Fruit fly (Drosophila melanogaster): ENCODE data around the gene Culd.

Gene Culd

dm6 chr3L:8360643-8361110 lies 4.6 kb upstream of the Culd start, which contains the start of gene Idh (continued):
- TF ChIP-seq sd (tag; optimal IDR thresholded peaks at IDR 0.05) (peak; percentile 72), CG1024 (GFP tag; IDR thresholded peaks at IDR 0.05) (no peak), Nf-YB (GFP tag; optimal IDR thresholded peaks at IDR 0.05) (no peak), Meics (GFP tag; optimal IDR thresholded peaks at IDR 0.05) (peak; percentile 17), Atf3 (GFP tag; optimal IDR thresholded peaks at IDR 0.05) (no peak), CG12071 (GFP tag; optimal IDR thresholded peaks at IDR 0.05) (peak; percentile 41), sens (GFP tag) (peak; percentile 78), CG31441 (GFP tag; IDR thresholded peaks at IDR 0.05) (no peak), aop (GFP tag; IDR thresholded peaks at IDR 0.05) (no peak), unc-4 (GFP tag; IDR thresholded peaks at IDR 0.05; ENCODE audit: partially characterized antibody) (peak; percentile 61), HLH4C (GFP tag; IDR thresholded peaks at IDR 0.05; ENCODE audit: partially characterized antibody) (peak; percentile 36; the same call in 1 of the 3 replicates), Deaf1 (tag; optimal IDR thresholded peaks at IDR 0.05) (peak; percentile 38), ems (GFP tag; optimal IDR thresholded peaks at IDR 0.05) (no peak), CG8478 (optimal IDR thresholded peaks at IDR 0.05) (no peak), gfzf (GFP tag; optimal IDR thresholded peaks at IDR 0.05) (no peak), CG10274 (GFP tag; optimal IDR thresholded peaks at IDR 0.05) (no peak), CG2678 (tag; optimal IDR thresholded peaks at IDR 0.05) (peak; percentile 41), lov (optimal IDR thresholded peaks at IDR 0.05) (no peak), lov (GFP tag; IDR thresholded peaks at IDR 0.05) (no peak), Optix (GFP tag; IDR thresholded peaks at IDR 0.05) (no peak), CG13287 (GFP tag; IDR thresholded peaks at IDR 0.05; ENCODE audit: partially characterized antibody) (peak; percentile 74), CG6791 (GFP tag; IDR thresholded peaks at IDR 0.05; ENCODE audit: partially characterized antibody) (0 out of 3 replicates have a peak, but pooled peaks have one; percentile 31), tup (GFP tag; optimal IDR thresholded peaks at IDR 0.05) (no peak), Vsx1 (GFP tag; optimal IDR thresholded peaks at IDR 0.05) (peak; percentile 64), CG12299 (tag; optimal IDR thresholded peaks at IDR 0.05) (peak; percentile 5), CG3726 (GFP tag; IDR thresholded peaks at IDR 0.05) (no peak), CG13624 (GFP tag; optimal IDR thresholded peaks at IDR 0.05) (no peak), Nf-YC (tag; optimal IDR thresholded peaks at IDR 0.05) (peak; percentile 49), Pdp1 (GFP tag; optimal IDR thresholded peaks at IDR 0.05) (peak in 1 of 2 experiments; percentile 100), ci (GFP tag; IDR thresholded peaks at IDR 0.05) (peak; percentile 58; the same call in 2 of the 3 replicates), CG10462 (GFP tag; optimal IDR thresholded peaks at IDR 0.05) (no peak), hb (GFP tag; IDR thresholded peaks at IDR 0.05; ENCODE audit: partially characterized antibody) (no peak), caup (GFP tag; optimal IDR thresholded peaks at IDR 0.05; ENCODE audit: severe bottlenecking) (peak; percentile 35), CG6689 (GFP tag; IDR thresholded peaks at IDR 0.05) (no peak), Neu2 (GFP tag; optimal IDR thresholded peaks at IDR 0.05; ENCODE audit: borderline replicate concordance) (no peak), CG11247 (GFP tag; IDR thresholded peaks at IDR 0.05) (0 out of 2 replicates have a peak, but pooled peaks have one; percentile 14), CG8089 (GFP tag; optimal IDR thresholded peaks at IDR 0.05) (no peak), pfk (GFP tag; optimal IDR thresholded peaks at IDR 0.05) (no peak), CG16813 (GFP tag; IDR thresholded peaks at IDR 0.05; ENCODE audit: partially characterized antibody) (no peak), cg (GFP tag; optimal IDR thresholded peaks at IDR 0.05) (no peak), Mrtf (GFP tag; IDR thresholded peaks at IDR 0.05) (no peak), Side (GFP tag; optimal IDR thresholded peaks at IDR 0.05) (no peak), Dek (tag; optimal IDR thresholded peaks at IDR 0.05) (no peak), CG10366 (GFP tag; IDR thresholded peaks at IDR 0.05) (no peak), CG10147 (GFP tag; optimal IDR thresholded peaks at IDR 0.05) (peak; percentile 5), CG8290 (GFP tag; optimal IDR thresholded peaks at IDR 0.05) (no peak), CG8290 (tag; optimal IDR thresholded peaks at IDR 0.05) (peak in 1 of 2 experiments; percentile 73), slp2 (GFP tag; optimal IDR thresholded peaks at IDR 0.05) (no peak), dimm (GFP tag; IDR thresholded peaks at IDR 0.05) (no peak), CG30403 (GFP tag; optimal IDR thresholded peaks at IDR 0.05) (no peak), CG11723 (GFP tag; optimal IDR thresholded peaks at IDR 0.05) (no peak)

Measured in whole organism, embryonic.